Worm (Caenorhabditis elegans) whole organism, early embryonic: ENCODE results near the gene C09F9.2.

Experiments
- F13C5.2 ChIP-seq: sonication (generic microtip); optimal IDR thresholded peaks from 2 replicates; lab custom pipeline; 2017; ENCODE audit warnings: mild to moderate bottlenecking, missing genetic modification characterization, inconsistent platforms, missing compliant biosample characterization
- ama-1 ChIP-seq: fragments of 150-350 bp; optimal IDR thresholded peaks from 2 replicates; lab custom pipeline; 2014
- ceh-13 ChIP-seq: fragments of 200-800 bp; sonication (Bioruptor generic); optimal IDR thresholded peaks from 2 replicates; lab custom pipeline; 2018; ENCODE audit warnings: mild to moderate bottlenecking, missing genetic modification characterization, missing compliant biosample characterization
- flt-1 ChIP-seq: fragments of 200-800 bp; sonication (Bioruptor generic); IDR thresholded peaks from 2 replicates; pipeline ENCODE4 v1.3.6; 2022; ENCODE audit warnings: missing genetic modification characterization, missing compliant biosample characterization
- tbx-37 ChIP-seq: fragments of 200-800 bp; sonication (Bioruptor generic); conservative IDR thresholded peaks from 2 replicates; pipeline ENCODE4 v1.3.6; 2022; ENCODE audit warnings: missing genetic modification reagents, missing genetic modification characterization, missing compliant biosample characterization

- TF ChIP-seq ceh-13 (GFP tag; lab: Kevin White, UChicago) = no peak
- TF ChIP-seq flt-1 (GFP tag; lab: Robert Waterston, UW) = no peak
- TF ChIP-seq ama-1 (lab: Kevin White, UChicago) = no peak
- TF ChIP-seq tbx-37 (GFP tag; lab: Robert Waterston, UW) = no peak
- TF ChIP-seq F13C5.2 (tag; lab: Kevin White, UChicago) = no peak
Observed at ce11 chrII:14698057-14698456, 7.3 kb upstream of the C09F9.2 start, which contains the start of gene C09F9.1.
